Worm (Caenorhabditis elegans) whole organism, L4/young adult: ENCODE measurements around the gene nduv-2.
A peak's percentile ranks its signal among the peaks of the same experiment; 100 is the strongest.

Experiments
- W03F9.2 ChIP-seq: fragments of 150-350 bp; optimal IDR thresholded peaks from 2 replicates; lab custom pipeline; 2014; ENCODE audit warnings: missing biosample characterization, missing genetic modification characterization
- dao-5 ChIP-seq: sonication (generic microtip); optimal IDR thresholded peaks from 2 replicates; lab custom pipeline; 2016; ENCODE audit warnings: missing genotype, missing genetic modification characterization, moderate library complexity, missing compliant biosample characterization
- him-1 ChIP-seq: sonication (generic microtip); optimal IDR thresholded peaks from 2 replicates; lab custom pipeline; 2016; ENCODE audit warnings: missing genotype, missing genetic modification reagents, missing genetic modification characterization, missing compliant biosample characterization

Gene nduv-2

DNA sequence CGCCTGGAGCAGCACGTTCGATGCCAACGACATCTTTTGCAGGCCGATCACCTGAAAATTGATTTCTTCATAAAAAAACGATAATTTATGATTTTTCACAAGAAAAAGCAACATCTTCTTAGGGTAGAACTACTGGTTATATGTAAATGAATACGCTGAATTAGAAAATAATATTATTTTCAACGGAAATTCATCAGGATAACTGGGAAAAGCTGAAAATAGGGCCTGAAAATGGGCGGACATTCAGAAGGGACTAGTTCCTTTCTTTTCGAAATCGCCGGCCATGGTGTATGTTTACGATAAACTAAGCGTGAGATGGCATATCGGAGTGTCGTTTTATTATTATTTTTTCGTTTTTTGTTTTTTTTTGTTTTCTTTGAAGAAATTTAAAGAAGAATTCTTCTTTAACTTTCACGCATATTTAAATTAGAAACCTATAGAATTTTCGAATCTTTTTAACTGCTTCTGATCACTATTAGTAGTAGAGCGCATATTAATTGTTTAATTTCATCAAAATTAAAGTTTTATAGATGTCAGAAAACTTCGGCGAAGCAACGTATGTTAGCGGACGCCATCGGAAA lies at the start of gene nduv-2, which contains the start of gene F53F4.12:
Gene nduv-2, minus strand, starts transcription at position 51 of the 581 bp plus-strand sequence.
Gene F53F4.12, plus strand, starts transcription at position 531 of the 581 bp plus-strand sequence.
- TF ChIP-seq dao-5 (tag; lab: Kevin White, UChicago), result no peak
- TF ChIP-seq W03F9.2 (tag; lab: Kevin White, UChicago), result no peak
- TF ChIP-seq him-1, result no peak

DNA sequence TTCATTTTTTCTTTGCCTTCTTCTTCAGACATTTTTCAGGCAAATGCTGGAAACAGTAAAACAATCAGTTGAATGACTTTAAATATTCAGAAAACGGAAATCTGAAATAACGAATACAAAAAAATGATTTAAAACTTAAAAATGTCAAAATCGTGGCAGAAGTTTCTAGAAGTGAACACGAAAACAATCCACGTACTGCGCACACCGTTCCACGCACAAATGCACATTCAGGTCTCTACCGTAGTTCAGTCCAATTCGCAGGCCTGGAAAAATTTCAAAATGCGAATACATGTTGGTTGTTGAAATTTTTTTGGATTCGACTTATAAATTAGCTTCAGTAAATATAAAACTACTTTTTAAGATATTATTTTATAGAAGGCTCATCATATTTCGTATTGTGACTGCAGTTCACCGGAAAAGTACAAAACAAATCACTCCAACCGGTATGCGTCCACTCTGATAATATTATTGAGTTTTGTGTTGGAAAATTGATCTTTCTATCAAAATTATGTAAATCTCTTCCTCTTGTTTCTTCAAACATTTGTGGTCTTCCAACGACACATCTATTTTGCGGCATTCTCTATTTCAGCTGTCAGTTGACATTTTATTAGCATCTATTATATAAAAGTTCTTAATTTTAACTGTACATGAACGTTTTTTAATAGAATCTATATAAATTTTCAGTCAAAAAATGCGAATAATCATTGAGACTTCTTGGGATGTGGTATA lies 46.7 kb upstream of the nduv-2 start, which contains the start of the genes mip-2 and F58G11.4:
Gene mip-2, minus strand, starts transcription at position 48 of the 729 bp plus-strand sequence.
Gene F58G11.4, plus strand, starts transcription at position 679 of the 729 bp plus-strand sequence.
- TF ChIP-seq W03F9.2 (tag; lab: Kevin White, UChicago), result no peak
- TF ChIP-seq him-1, result no peak
- no peak for TF ChIP-seq dao-5 (tag; lab: Kevin White, UChicago)

DNA sequence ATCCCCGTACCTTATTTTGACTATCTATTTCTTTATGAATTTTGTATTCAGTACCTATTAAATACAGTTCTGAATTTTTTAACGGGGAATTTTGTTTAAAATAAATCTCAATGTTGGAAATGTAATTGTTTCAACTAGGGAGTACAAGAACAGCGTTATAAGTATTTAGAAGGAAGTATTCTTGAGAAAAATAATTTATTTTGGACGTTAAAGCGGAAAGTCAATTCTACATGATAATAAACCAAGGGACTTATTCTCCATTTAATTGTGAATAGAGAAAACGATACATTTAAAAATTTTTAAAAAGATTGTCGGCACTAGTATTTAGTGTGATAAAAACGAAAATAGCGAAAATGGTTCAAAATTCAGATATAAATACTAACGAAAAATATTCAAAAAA lies 43.8 kb upstream of the nduv-2 start:
- no peak for TF ChIP-seq W03F9.2 (tag; lab: Kevin White, UChicago)
- TF ChIP-seq dao-5 (tag; lab: Kevin White, UChicago), result no peak
- no peak for TF ChIP-seq him-1

DNA sequence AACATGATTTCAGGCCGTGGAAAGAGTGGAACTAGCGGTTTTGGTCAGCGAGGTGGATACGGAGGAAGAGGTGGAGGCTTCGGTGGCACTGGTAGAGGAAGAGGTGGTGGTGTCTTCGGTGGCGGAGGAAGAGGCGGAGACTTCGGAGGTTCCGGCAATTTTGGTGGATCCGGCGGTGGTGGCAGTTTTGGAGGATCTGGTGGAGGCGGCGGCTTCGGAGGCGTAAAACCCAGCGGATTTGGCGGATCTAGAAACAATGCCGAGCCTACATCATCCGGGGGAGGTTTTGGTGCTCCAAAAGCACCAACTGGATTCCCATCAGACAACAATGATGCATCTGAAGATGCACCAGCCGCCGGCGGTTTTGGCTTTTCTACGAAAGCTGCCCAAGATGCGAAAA lies 43.0 kb upstream of the nduv-2 start:
- TF ChIP-seq him-1 (no peak), W03F9.2 (tag; lab: Kevin White, UChicago) (no peak)

DNA sequence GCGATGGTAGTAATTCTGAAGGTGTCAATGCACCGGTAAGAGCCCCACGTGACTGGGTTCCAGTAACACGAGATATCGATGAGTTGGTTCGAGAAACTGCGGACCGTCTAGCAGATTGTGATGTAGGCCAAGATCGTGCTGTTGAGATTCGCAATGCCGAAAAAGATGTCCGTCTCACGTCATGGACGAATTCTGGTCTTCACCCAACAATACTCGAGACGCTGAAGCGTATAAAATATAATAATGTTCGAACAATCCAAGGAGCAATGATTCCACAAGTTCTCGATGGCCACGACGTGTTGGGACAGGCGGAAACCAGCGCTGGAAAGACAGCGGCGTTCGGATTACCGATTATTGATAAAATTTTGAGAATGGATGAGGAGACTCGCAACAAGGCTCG lies 41.1 kb upstream of the nduv-2 start:
- no peak for TF ChIP-seq W03F9.2 (tag; lab: Kevin White, UChicago)
- no peak for TF ChIP-seq dao-5 (tag; lab: Kevin White, UChicago)
- no peak for TF ChIP-seq him-1

DNA sequence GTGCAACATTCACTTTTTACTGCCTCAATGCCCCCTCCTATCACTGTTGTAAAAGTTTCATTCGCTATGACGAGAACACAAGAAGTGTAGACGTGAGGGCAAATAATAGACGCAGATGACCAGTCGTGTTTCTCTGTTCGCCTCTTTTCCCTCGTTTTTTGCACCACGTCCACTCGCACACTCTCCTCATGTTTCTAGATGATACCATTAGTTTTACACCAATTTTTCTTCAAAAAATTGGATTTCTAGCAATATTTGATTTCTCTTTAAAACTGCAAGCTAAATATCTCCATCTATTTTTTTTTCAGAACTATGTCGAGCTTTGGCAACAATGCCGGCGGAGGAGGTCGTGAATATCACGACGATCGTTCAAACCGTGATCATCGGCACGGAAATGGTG lies 39.7 kb upstream of the nduv-2 start, which contains the start of gene rde-12:
Gene rde-12, plus strand, starts transcription at position 301 of the 400 bp plus-strand sequence.
- TF ChIP-seq W03F9.2 (tag; lab: Kevin White, UChicago), result no peak

DNA sequence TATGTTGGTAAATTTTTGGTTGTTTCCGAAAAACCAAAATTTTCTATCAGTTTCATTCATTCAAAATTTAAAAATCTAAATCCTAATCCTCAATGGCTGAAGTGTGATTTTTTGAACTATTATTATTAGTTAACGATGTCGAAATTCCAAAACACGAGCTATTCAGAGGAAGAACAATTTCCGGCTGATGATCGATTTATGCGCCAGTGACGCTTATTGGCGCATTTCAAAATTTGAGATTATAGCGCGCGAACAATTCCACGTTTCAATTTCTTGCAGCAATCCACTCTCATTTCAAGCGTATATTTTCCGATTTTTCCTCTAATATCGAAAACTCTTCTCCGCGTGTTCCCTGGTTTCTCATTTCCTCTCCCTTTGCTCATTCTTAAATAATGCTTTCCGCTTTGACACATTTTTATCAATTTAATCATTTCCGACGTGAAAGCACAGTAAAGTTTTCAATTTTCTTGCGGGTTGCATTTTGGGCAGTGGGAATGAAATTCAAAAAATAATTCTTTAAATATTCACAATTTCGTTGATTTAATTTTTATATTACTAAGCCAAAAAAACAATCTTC lies 39.1 kb upstream of the nduv-2 start:
- TF ChIP-seq W03F9.2 (tag; lab: Kevin White, UChicago) (no peak), him-1 (no peak), dao-5 (tag; lab: Kevin White, UChicago) (no peak)

DNA sequence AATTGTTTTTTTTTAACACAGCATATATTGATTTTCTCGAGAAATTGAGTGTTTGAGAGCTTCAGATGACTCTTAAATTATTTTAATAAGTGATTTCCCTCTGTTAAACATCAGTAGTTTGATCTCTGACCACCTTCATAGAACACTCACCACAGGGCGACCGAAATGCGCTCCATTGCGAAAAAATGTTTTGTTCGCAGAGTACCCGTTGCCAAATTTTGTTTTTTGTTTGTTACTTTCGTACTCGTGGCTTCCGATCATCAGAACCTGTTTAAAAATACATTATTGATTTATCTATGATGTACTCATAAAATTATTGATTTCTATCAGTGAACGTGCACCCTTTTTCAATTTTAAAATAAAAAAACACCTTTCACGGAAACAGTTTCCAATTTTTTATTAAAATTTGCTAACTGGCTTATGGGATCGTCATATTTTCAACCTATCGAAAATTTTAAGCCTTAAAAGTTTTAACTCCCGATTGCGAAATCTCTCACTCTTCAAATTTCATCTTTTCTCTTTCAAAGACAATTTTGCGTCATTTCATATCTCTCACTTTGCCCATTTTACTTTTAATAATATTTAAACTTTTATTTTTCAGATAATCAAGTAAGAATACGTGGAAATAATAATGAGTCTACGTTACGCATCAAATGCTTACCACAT lies 35.4 kb upstream of the nduv-2 start, which contains the start of gene letm-1:
Gene letm-1, plus strand, starts transcription at position 598 of the 666 bp plus-strand sequence.
- TF ChIP-seq dao-5 (tag; lab: Kevin White, UChicago), result no peak
- TF ChIP-seq him-1, result no peak
- TF ChIP-seq W03F9.2 (tag; lab: Kevin White, UChicago), result no peak

DNA sequence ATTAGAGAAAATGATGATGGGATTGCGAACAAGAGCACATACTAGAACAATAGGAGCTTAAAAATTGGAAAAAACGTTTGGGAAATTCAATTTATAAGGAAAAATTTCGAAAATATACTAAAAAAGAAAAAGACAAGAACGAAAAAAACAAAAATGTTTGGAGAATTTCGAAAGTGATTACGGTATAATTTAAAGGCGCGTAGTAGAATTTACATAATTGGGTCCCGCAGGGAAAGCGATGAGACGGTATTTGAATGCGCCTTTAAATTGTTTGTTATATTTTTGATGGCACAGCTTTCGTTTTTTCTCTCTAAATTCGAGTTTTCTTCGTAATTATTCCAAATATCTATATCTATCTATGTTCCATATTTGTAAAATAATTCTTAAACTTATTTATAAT lies 34.7 kb upstream of the nduv-2 start:
- TF ChIP-seq him-1, result no peak
- TF ChIP-seq W03F9.2 (tag; lab: Kevin White, UChicago), result peak; percentile 68
- TF ChIP-seq dao-5 (tag; lab: Kevin White, UChicago), result no peak

DNA sequence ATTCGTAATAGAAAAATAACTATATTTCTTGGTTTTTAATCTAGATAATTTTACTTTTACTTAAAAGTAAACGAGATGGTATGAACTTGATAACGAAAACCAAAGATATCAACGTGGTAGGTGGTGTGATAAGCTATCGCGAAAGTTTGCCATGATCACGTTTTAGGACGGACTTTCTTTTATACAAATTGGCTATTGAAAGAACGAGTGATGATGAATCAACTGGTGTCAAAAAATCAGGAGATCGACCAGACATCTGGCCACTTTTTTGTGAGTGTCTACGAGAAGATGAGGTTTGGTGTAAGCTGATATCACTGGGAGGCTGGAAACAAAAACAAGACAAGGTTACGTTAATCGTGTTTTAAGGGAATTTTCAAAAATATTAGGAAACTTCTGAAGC lies 33.9 kb upstream of the nduv-2 start:
- TF ChIP-seq W03F9.2 (tag; lab: Kevin White, UChicago) (no peak), him-1 (no peak), dao-5 (tag; lab: Kevin White, UChicago) (no peak)

DNA sequence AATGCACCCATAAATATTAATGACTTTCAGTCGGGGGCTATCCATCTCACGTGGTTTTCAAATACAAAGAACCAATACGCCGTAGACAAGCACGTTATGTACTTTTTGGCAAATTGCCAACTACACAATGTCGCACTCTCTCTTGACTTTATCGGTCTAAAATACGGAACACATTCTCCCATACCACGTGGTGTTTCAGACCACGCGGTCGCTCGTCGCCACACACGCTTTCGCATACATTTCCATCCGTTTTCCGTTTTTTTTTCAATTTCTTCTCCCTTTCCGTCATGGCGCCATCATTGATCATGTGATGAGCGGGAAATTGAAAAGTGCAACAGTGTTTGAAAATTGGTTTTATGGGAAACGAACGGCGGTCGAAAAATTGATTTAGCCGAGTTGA lies 33.2 kb upstream of the nduv-2 start:
- TF ChIP-seq him-1 (no peak), dao-5 (tag; lab: Kevin White, UChicago) (no peak), W03F9.2 (tag; lab: Kevin White, UChicago) (peak; percentile 28)

DNA sequence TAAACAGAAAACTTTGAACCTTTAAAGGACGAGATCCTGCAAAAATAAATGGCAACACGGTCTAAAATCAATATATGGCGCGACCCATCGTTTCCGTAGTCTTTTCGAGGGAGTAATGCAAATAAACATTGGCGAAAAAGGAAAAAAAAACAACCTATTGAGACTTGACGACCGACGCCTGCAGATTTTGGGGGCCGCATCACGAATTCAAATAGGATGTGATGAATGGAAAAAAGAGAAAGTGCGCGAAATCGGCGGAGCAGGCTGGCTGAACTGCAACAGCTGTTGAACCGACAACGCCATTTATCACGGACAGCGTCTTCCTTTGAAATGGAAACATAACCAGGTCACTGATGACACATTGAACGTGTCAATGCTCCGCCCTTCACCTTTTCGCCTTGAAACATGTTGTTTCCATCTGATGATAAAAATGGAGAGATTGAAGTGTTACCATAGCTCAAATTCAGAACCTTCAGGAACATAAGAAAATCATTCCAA lies 32.5 kb upstream of the nduv-2 start:
- no peak for TF ChIP-seq W03F9.2 (tag; lab: Kevin White, UChicago)
- no peak for TF ChIP-seq dao-5 (tag; lab: Kevin White, UChicago)

DNA sequence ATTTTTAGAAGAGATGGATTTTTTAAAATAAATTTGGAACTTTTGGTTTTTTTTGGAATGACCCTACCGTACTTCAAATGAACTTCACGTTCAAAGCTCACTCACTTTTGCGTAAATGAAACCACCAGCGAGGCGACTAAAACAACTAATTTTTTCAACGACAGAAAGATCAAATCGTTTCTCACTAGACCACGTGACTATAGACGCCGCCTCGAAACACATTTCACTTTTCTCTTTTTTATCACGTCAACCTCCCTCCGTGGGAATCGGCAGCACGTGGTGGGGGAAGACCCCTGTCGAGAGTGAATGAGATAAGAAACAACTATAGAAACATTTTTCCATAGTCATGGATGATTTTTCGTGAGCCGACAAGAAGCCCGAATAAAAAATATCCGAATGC lies 31.9 kb upstream of the nduv-2 start:
- TF ChIP-seq him-1 (no peak), W03F9.2 (tag; lab: Kevin White, UChicago) (peak; percentile 29)
